Worm (Caenorhabditis elegans) whole organism, early embryonic: Measurements from ENCODE around the gene hlh-28.

Source experiments
- B0310.2 ChIP-seq: sonication (generic microtip); optimal IDR thresholded peaks from 2 replicates; lab custom pipeline; 2016; ENCODE audit warnings: mild to moderate bottlenecking, missing genetic modification characterization, missing compliant biosample characterization
- F13C5.2 ChIP-seq: sonication (generic microtip); optimal IDR thresholded peaks from 2 replicates; lab custom pipeline; 2017; ENCODE audit warnings: mild to moderate bottlenecking, missing genetic modification characterization, inconsistent platforms, missing compliant biosample characterization
- aly-1 ChIP-seq: sonication (generic microtip); optimal IDR thresholded peaks from 2 replicates; lab custom pipeline; 2016; ENCODE audit warnings: missing genetic modification characterization, missing compliant biosample characterization
- ama-1 ChIP-seq: fragments of 150-350 bp; optimal IDR thresholded peaks from 2 replicates; lab custom pipeline; 2014
- ceh-13 ChIP-seq: fragments of 200-800 bp; sonication (Bioruptor generic); optimal IDR thresholded peaks from 2 replicates; lab custom pipeline; 2018; ENCODE audit warnings: mild to moderate bottlenecking, missing genetic modification characterization, missing compliant biosample characterization
- ceh-36 ChIP-seq: sonication (generic microtip); optimal IDR thresholded peaks from 2 replicates; lab custom pipeline; 2016; ENCODE audit warnings: missing genetic modification characterization, inconsistent platforms, missing compliant biosample characterization
- hmg-4 ChIP-seq: fragments of 200-800 bp; sonication (Bioruptor generic); optimal IDR thresholded peaks from 2 replicates; lab custom pipeline; 2018; ENCODE audit warnings: mild to moderate bottlenecking, missing genetic modification characterization, missing compliant biosample characterization
- hnd-1 ChIP-seq: sonication (generic microtip); optimal IDR thresholded peaks from 2 replicates; lab custom pipeline; 2016; ENCODE audit warnings: missing genetic modification characterization, missing compliant biosample characterization
- tbx-37 ChIP-seq: fragments of 200-800 bp; sonication (Bioruptor generic); conservative IDR thresholded peaks from 2 replicates; pipeline ENCODE4 v1.3.6; 2022; ENCODE audit warnings: missing genetic modification reagents, missing genetic modification characterization, missing compliant biosample characterization
- tra-4 ChIP-seq: sonication (generic microtip); optimal IDR thresholded peaks from 2 replicates; lab custom pipeline; 2017; ENCODE audit warnings: missing genetic modification characterization, missing compliant biosample characterization

DNA sequence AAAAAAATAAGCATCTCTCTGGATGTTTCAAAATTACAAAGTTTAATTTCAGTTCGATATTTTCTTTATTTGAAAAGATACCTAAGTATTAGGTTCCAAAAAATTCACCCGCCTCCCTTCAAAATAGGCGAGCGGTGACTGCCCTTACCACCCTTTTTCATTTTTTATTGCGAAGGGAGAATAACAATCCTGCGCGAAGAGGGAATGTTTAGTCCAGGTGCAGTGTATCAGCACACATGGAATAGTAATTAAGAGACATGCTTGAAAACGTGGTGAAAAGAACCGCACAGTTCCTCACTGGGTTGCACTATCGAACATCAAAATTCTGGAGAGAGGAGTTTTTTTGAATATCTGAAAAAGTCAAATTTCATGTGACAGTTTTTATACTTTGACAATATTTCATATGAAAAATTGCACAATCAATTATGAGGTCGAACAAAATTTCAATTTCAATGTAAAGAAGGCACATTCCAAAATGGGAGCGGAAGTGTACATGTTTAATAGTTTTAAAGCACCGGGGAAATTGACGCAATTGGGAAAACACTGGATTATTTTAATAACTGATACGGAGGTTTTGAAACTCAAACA is 6.4 kb upstream of the hlh-28 start:
- no peak for TF ChIP-seq tra-4
- TF ChIP-seq B0310.2 (tag; lab: Kevin White, UChicago): no peak
- TF ChIP-seq ama-1: no peak
- TF ChIP-seq F13C5.2 (tag; lab: Kevin White, UChicago): peak; percentile 63
- TF ChIP-seq tbx-37 (GFP tag; lab: Robert Waterston, UW): no peak
- TF ChIP-seq hnd-1 (tag; lab: Kevin White, UChicago): no peak
- TF ChIP-seq aly-1 (tag; lab: Kevin White, UChicago): no peak
- TF ChIP-seq ceh-13 (GFP tag; lab: Kevin White, UChicago): no peak
- TF ChIP-seq hmg-4 (GFP tag; lab: Kevin White, UChicago): peak; percentile 29
- TF ChIP-seq ceh-36: no peak
